Worm (Caenorhabditis elegans) whole organism, L1 larva: ENCODE data around the gene ceeh-2.

Experiments
- C34B4.2 ChIP-seq: sonication (generic microtip); optimal IDR thresholded peaks from 2 replicates; lab custom pipeline; 2017; ENCODE audit warnings: mild to moderate bottlenecking, missing genetic modification characterization, missing compliant biosample characterization
- Y116A8C.19 ChIP-seq: sonication (generic microtip); optimal IDR thresholded peaks from 2 replicates; lab custom pipeline; 2016; ENCODE audit warnings: missing compliant biosample characterization, missing genetic modification characterization, borderline replicate concordance
- blmp-1 ChIP-seq: fragments of 150-350 bp; optimal IDR thresholded peaks from 2 replicates; lab custom pipeline; 2014; ENCODE audit warnings: missing biosample characterization, missing genetic modification characterization
- ceh-63 ChIP-seq: fragments of 200-800 bp; sonication (Bioruptor generic); optimal IDR thresholded peaks from 2 replicates; lab custom pipeline; 2018; ENCODE audit warnings: mild to moderate bottlenecking, missing genetic modification characterization, missing compliant biosample characterization
- ceh-8 ChIP-seq: fragments of 200-800 bp; sonication (Bioruptor generic); optimal IDR thresholded peaks from 2 replicates; lab custom pipeline; 2018; ENCODE audit warnings: mild to moderate bottlenecking, missing genetic modification characterization, moderate library complexity, missing compliant biosample characterization
- efl-1 ChIP-seq, 4 experiments: fragments of 150-350 bp; optimal IDR thresholded peaks in 3 of 4; peaks in 1 of 4; 1 replicate in 1 of 4; 2 replicates in 3 of 4; lab custom pipeline; 2014; ENCODE audit warnings: missing biosample characterization in 2 of 4, missing genetic modification characterization in 2 of 4, missing genetic modification reagents in 2 of 4
- efl-3 ChIP-seq: fragments of 200-800 bp; sonication (Bioruptor generic); optimal IDR thresholded peaks from 2 replicates; lab custom pipeline; 2018; ENCODE audit warnings: mild to moderate bottlenecking, missing genetic modification characterization, missing compliant biosample characterization
- egl-13 ChIP-seq: sonication (generic microtip); optimal IDR thresholded peaks from 2 replicates; lab custom pipeline; 2016; ENCODE audit warnings: missing genotype, missing genetic modification reagents, missing genetic modification characterization, missing compliant biosample characterization
- elt-3 ChIP-seq, 6 experiments: fragments of 150-350 bp in 1 of 6; sonication (generic microtip); optimal IDR thresholded peaks; 2 replicates each; lab custom pipeline; 2017 to 2018; ENCODE audit warnings: missing biosample characterization in 6 of 6, missing genetic modification characterization in 6 of 6, inconsistent platforms in 1 of 6
- fkh-10 ChIP-seq: sonication (generic microtip); optimal IDR thresholded peaks from 2 replicates; lab custom pipeline; 2017; ENCODE audit warnings: missing biosample characterization, missing genetic modification reagents, missing genetic modification characterization
- fkh-4 ChIP-seq: sonication (generic microtip); optimal IDR thresholded peaks from 2 replicates; lab custom pipeline; 2016; ENCODE audit warnings: missing compliant biosample characterization, missing genetic modification characterization, borderline replicate concordance
- fkh-8 ChIP-seq: sonication (generic microtip); optimal IDR thresholded peaks from 2 replicates; lab custom pipeline; 2016; ENCODE audit warnings: mild to moderate bottlenecking, missing genetic modification characterization, missing compliant biosample characterization
- hlh-4 ChIP-seq: sonication (generic microtip); optimal IDR thresholded peaks from 2 replicates; lab custom pipeline; 2016; ENCODE audit warnings: mild to moderate bottlenecking, missing genetic modification characterization, missing compliant biosample characterization
- irx-1 ChIP-seq: sonication (generic microtip); optimal IDR thresholded peaks from 2 replicates; lab custom pipeline; 2016; ENCODE audit warnings: missing genetic modification characterization, missing compliant biosample characterization
- isw-1 ChIP-seq: fragments of 200-800 bp; sonication (Bioruptor generic); IDR thresholded peaks from 2 replicates; pipeline ENCODE4 v1.3.6; 2022; ENCODE audit warnings: missing genetic modification characterization, missing compliant biosample characterization
- jun-1 ChIP-seq: fragments of 150-350 bp; optimal IDR thresholded peaks from 2 replicates; lab custom pipeline; 2014; ENCODE audit warnings: missing biosample characterization, missing genetic modification reagents, missing genetic modification characterization
- lin-13 ChIP-seq: fragments of 150-350 bp; optimal IDR thresholded peaks from 2 replicates; lab custom pipeline; 2014; ENCODE audit warnings: missing biosample characterization, missing genetic modification reagents, missing genetic modification characterization
- lin-39 ChIP-seq: fragments of 150-350 bp; optimal IDR thresholded peaks from 2 replicates; lab custom pipeline; 2014; ENCODE audit warnings: missing biosample characterization, missing genetic modification reagents, missing genetic modification characterization
- lsy-2 ChIP-seq, 2 experiments: fragments of 150-350 bp; optimal IDR thresholded peaks; 2 replicates each; lab custom pipeline; 2014; ENCODE audit warnings: missing biosample characterization in 2 of 2, missing genetic modification characterization in 2 of 2
- mab-9 ChIP-seq: fragments of 200-800 bp; sonication (Bioruptor generic); IDR thresholded peaks from 2 replicates; pipeline ENCODE4 v1.3.6; 2022; ENCODE audit warnings: missing genetic modification reagents, missing genetic modification characterization, missing compliant biosample characterization
- mdl-1 ChIP-seq, 2 experiments: fragments of 150-350 bp; optimal IDR thresholded peaks; 2 replicates each; lab custom pipeline; 2014 to 2017; ENCODE audit warnings: missing biosample characterization in 2 of 2, missing genetic modification characterization in 2 of 2, inconsistent platforms in 1 of 2
- mep-1 ChIP-seq: fragments of 150-350 bp; optimal IDR thresholded peaks from 2 replicates; lab custom pipeline; 2014; ENCODE audit warnings: missing biosample characterization, missing genetic modification characterization
- nhr-19 ChIP-seq: fragments of 200-800 bp; sonication (Bioruptor generic); conservative IDR thresholded peaks from 2 replicates; pipeline ENCODE4 v1.3.6; 2022; ENCODE audit warnings: missing genetic modification characterization, missing compliant biosample characterization
- nhr-20 ChIP-seq: sonication (generic microtip); optimal IDR thresholded peaks from 2 replicates; lab custom pipeline; 2016; ENCODE audit warnings: mild to moderate bottlenecking, missing genetic modification characterization, missing compliant biosample characterization
- nhr-237 ChIP-seq: fragments of 150-350 bp; optimal IDR thresholded peaks from 2 replicates; lab custom pipeline; 2014; ENCODE audit warnings: missing biosample characterization, missing genetic modification characterization
- nhr-28 ChIP-seq: fragments of 150-350 bp; optimal IDR thresholded peaks from 2 replicates; lab custom pipeline; 2014; ENCODE audit warnings: missing biosample characterization, missing genetic modification characterization
- nhr-47 ChIP-seq: sonication (generic microtip); optimal IDR thresholded peaks from 2 replicates; lab custom pipeline; 2016; ENCODE audit warnings: mild to moderate bottlenecking, missing genetic modification characterization, moderate library complexity, missing compliant biosample characterization
- nhr-71 ChIP-seq: sonication (generic microtip); optimal IDR thresholded peaks from 2 replicates; lab custom pipeline; 2016; ENCODE audit warnings: mild to moderate bottlenecking, missing genetic modification characterization, moderate library complexity, missing compliant biosample characterization
- nhr-77 ChIP-seq: fragments of 150-350 bp; optimal IDR thresholded peaks from 2 replicates; lab custom pipeline; 2014; ENCODE audit warnings: missing biosample characterization, missing genetic modification characterization
- nhr-85 ChIP-seq: sonication (generic microtip); peaks from one replicate; lab custom pipeline; 2016; ENCODE audit warnings: missing genetic modification characterization, inconsistent platforms, missing compliant biosample characterization
- nhr-90 ChIP-seq: sonication (generic microtip); optimal IDR thresholded peaks from 2 replicates; lab custom pipeline; 2016; ENCODE audit warnings: mild to moderate bottlenecking, missing genetic modification characterization, missing compliant biosample characterization; ENCODE audit not compliant: poor library complexity
- pax-3 ChIP-seq: fragments of 200-800 bp; sonication (Bioruptor generic); optimal IDR thresholded peaks from 2 replicates; lab custom pipeline; 2018; ENCODE audit warnings: mild to moderate bottlenecking, missing genetic modification characterization, moderate library complexity, missing compliant biosample characterization
- snpc-4 ChIP-seq: fragments of 150-350 bp; optimal IDR thresholded peaks from 2 replicates; lab custom pipeline; 2014; ENCODE audit warnings: missing biosample characterization, missing genetic modification characterization
- swsn-7 ChIP-seq: sonication (generic microtip); optimal IDR thresholded peaks from 2 replicates; lab custom pipeline; 2016; ENCODE audit warnings: missing genetic modification characterization, missing compliant biosample characterization
- unc-98 ChIP-seq: fragments of 200-800 bp; sonication (Bioruptor generic); IDR thresholded peaks from 2 replicates; pipeline ENCODE4 v1.3.6; 2022; ENCODE audit warnings: missing genetic modification characterization, missing compliant biosample characterization
- zag-1 ChIP-seq: fragments of 150-350 bp; optimal IDR thresholded peaks from 2 replicates; lab custom pipeline; 2014; ENCODE audit warnings: missing biosample characterization, missing genetic modification characterization
- zip-4 ChIP-seq: fragments of 200-800 bp; sonication (Bioruptor generic); optimal IDR thresholded peaks from 2 replicates; lab custom pipeline; 2018; ENCODE audit warnings: mild to moderate bottlenecking, missing genetic modification characterization, moderate library complexity, missing compliant biosample characterization
- ztf-4 ChIP-seq: fragments of 150-350 bp; optimal IDR thresholded peaks from 2 replicates; lab custom pipeline; 2014; ENCODE audit warnings: missing biosample characterization, missing genetic modification characterization

Gene ceeh-2

DNA sequence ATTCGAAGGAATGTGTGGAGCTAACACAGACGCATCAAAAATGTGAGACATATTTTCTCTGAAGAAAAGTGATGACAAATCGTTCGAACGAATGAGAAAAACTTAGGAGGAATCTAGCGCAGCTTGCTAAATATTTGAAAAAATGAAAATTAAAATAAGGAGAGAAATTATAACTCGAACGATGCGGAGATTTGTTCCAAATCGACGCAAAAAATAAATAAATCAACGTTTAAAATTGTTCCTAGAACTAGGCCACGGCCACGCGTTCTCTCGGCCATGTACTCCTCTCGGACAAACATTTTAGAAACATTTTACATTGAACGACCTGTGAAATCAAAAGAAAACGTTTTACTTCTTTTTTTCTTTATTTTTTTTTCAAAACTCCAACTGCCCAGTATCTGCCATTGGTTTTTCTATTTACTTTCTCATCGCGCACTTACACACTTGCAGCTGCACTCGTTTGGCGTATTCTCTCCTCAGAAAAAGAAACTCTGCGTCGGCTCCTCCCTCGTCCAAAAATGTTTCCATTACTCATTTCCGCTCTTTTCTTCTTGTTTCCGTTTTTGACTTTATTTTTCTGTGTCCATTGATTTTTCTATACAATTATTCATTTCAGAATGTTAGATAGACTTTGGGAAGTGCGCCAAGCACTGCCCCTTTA lies 37.5 kb downstream of the ceeh-2 start, which contains the start of the genes gna-1 and B0024.13 (continued):
- TF ChIP-seq nhr-28 (tag; lab: Kevin White, UChicago) = no peak
- TF ChIP-seq blmp-1 (tag; lab: Kevin White, UChicago) = peak; percentile 60
- peak; percentile 83 for TF ChIP-seq nhr-90 (tag; lab: Kevin White, UChicago)
- peak; percentile 69 for TF ChIP-seq fkh-8
- no peak for TF ChIP-seq hlh-4 (tag; lab: Kevin White, UChicago)
- TF ChIP-seq nhr-77 (tag; lab: Kevin White, UChicago) = peak; percentile 35
- TF ChIP-seq mep-1 (tag; lab: Kevin White, UChicago) = peak; percentile 72
- TF ChIP-seq snpc-4 = peak; percentile 5
- no peak for TF ChIP-seq ceh-63 (GFP tag; lab: Kevin White, UChicago)
- no peak; the same call in 1 of the 2 replicates for TF ChIP-seq unc-98 (GFP tag; lab: Robert Waterston, UW)
- peak; percentile 12 for TF ChIP-seq Y116A8C.19 (tag; lab: Kevin White, UChicago)
- TF ChIP-seq lin-13 (GFP tag; lab: Kevin White, UChicago) = no peak
- no peak for TF ChIP-seq ztf-4 (tag; lab: Kevin White, UChicago)
- peak; percentile 57 for TF ChIP-seq isw-1 (GFP tag; lab: Robert Waterston, UW)
- no peak for TF ChIP-seq elt-3 (tag; optimal IDR thresholded peaks at IDR 0.05; lab: Kevin White, UChicago)
- peak; percentile 41 to 70 for TF ChIP-seq efl-1 (optimal IDR thresholded peaks at IDR 0.05; lab: Kevin White, UChicago)
- TF ChIP-seq efl-1 (GFP tag; optimal IDR thresholded peaks at IDR 0.05 in 1 of 2; lab: Kevin White, UChicago) = peak; percentile 65 to 95
- peak; percentile 54 to 64 for TF ChIP-seq lsy-2 (tag; optimal IDR thresholded peaks at IDR 0.05; lab: Kevin White, UChicago)
- peak; percentile 81 for TF ChIP-seq nhr-47 (tag; lab: Kevin White, UChicago)
- peak; percentile 87 for TF ChIP-seq fkh-4 (tag; lab: Kevin White, UChicago)
- peak; percentile 51 for TF ChIP-seq pax-3 (tag; lab: Kevin White, UChicago)
- peak; percentile 85 for TF ChIP-seq nhr-71 (tag; lab: Kevin White, UChicago)
- TF ChIP-seq jun-1 (tag; lab: Kevin White, UChicago) = peak; percentile 19
- peak; percentile 81 for TF ChIP-seq nhr-20 (tag; lab: Kevin White, UChicago)
- TF ChIP-seq nhr-85 (tag; lab: Kevin White, UChicago) = peak; percentile 87
- no peak for TF ChIP-seq efl-3 (GFP tag; lab: Kevin White, UChicago)
- TF ChIP-seq ceh-8 (GFP tag; lab: Kevin White, UChicago) = no peak
- TF ChIP-seq mab-9 (GFP tag; lab: Robert Waterston, UW) = no peak
- no peak for TF ChIP-seq C34B4.2
- no peak for TF ChIP-seq fkh-10 (GFP tag; lab: Kevin White, UChicago)

DNA sequence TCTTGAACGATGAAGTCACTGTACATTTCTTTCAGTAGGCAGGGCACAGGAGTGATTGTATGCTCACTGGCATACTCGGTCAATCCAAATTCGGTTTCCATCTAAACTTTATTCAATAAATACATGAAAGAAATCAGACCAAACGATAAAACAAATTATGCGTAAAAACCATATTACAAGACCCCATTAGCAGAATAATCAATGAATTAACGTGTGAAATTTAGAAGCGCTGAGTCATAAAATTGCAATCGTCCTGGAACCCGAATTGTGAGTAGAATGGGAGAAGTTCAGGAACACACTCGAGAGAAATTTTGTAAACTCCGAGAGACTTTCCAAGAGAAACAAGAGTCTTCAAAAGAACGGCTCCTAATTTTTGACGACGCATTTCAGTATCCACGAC lies 38.3 kb downstream of the ceeh-2 start, which contains the start of gene B0024.11:
B0024.11 (minus strand) TSS at position 101 of the 400 bp plus-strand sequence.
- TF ChIP-seq efl-1 (optimal IDR thresholded peaks at IDR 0.05; lab: Kevin White, UChicago) = no peak
- TF ChIP-seq efl-1 (GFP tag; optimal IDR thresholded peaks at IDR 0.05 in 1 of 2; lab: Kevin White, UChicago) = peak in 1 of 2 experiments; percentile 70
- TF ChIP-seq nhr-71 (tag; lab: Kevin White, UChicago) = no peak

DNA sequence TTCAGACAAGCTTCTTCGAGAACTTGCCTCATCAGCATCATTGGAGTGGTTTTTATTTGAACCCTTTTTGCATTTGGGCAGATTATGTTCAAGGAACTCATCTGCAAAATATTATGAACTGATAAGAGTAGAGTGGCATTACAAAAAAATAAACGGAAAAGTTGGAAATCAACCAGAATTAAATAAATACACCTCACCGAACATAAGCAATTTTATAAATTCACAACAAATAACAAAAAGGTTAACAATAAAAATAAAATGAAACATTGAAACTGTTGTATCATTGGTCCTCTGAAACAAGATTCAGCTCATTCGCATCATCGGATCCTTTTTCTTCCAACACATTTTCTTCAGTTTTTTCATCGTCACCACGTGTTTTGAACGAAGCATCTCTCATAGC lies 40.4 kb downstream of the ceeh-2 start, which contains the start of gene asps-1:
asps-1 (minus strand) TSS at position 101 of the 400 bp plus-strand sequence.
- no peak for TF ChIP-seq egl-13 (tag; lab: Kevin White, UChicago)

DNA sequence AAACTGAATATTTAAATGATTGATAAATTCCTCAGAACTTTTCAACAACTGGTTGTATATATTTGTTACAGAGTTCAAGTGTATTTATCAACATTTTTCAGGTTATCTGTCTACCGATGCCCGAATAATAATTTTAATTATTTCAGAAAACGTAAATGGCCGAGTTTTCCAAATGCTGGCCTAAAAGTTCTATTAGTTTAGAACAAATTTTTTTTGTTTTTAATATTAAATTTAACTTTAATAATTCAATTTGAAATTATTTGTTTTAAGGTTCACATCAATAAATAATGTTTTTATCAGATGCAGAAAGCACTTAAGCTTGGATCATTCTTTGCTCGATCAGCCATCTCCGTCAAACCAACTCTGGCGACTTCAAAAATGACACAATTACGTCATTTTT lies 43.3 kb downstream of the ceeh-2 start, which contains the start of gene trx-2:
trx-2 (plus strand) TSS at position 301 of the 400 bp plus-strand sequence.
- TF ChIP-seq blmp-1 (tag; lab: Kevin White, UChicago) (no peak), ceh-8 (GFP tag; lab: Kevin White, UChicago) (no peak), pax-3 (tag; lab: Kevin White, UChicago) (no peak), zag-1 (tag; lab: Kevin White, UChicago) (no peak), nhr-85 (tag; lab: Kevin White, UChicago) (no peak), swsn-7 (no peak), irx-1 (tag; lab: Kevin White, UChicago) (no peak), mdl-1 (tag; optimal IDR thresholded peaks at IDR 0.05; lab: Kevin White, UChicago) (no peak), nhr-20 (tag; lab: Kevin White, UChicago) (no peak), hlh-4 (tag; lab: Kevin White, UChicago) (no peak), nhr-19 (GFP tag; lab: Robert Waterston, UW) (no peak), nhr-237 (tag; lab: Kevin White, UChicago) (no peak), zip-4 (GFP tag; lab: Kevin White, UChicago) (no peak), lin-39 (tag; lab: Kevin White, UChicago) (no peak)
- TF ChIP-seq, all 84 proteins: peak for 0
